Fruit fly (Drosophila melanogaster) whole organism, prepupa: ENCODE measurements around the gene CG31253.
A peak's percentile ranks its signal among the peaks of the same experiment; 100 is the strongest.

Source experiments
- Blimp-1 ChIP-seq: fragments of 200-800 bp; sonication (Bioruptor generic); optimal IDR thresholded peaks from 3 replicates; lab custom pipeline; 2017; ENCODE audit warnings: missing biosample characterization, missing genetic modification characterization, mild to moderate bottlenecking, moderate library complexity, missing genetic modification reagents
- CG10631 ChIP-seq: fragments of 200-800 bp; sonication (Bioruptor generic); optimal IDR thresholded peaks from 2 replicates; lab custom pipeline; 2016; ENCODE audit warnings: missing biosample characterization, missing genetic modification characterization
- CG10669 ChIP-seq: fragments of 200-800 bp; sonication (Bioruptor generic); optimal IDR thresholded peaks from 3 replicates; lab custom pipeline; 2018; ENCODE audit warnings: missing biosample characterization, mild to moderate bottlenecking, missing genetic modification characterization, moderate library complexity
- CG11294 ChIP-seq: fragments of 200-800 bp; sonication (Bioruptor generic); IDR thresholded peaks from 2 replicates; pipeline ENCODE4 v1.3.6; 2022; ENCODE audit warnings: missing biosample characterization, missing genetic modification characterization
- CG11902 ChIP-seq: fragments of 200-800 bp; sonication (Bioruptor generic); optimal IDR thresholded peaks from 3 replicates; lab custom pipeline; 2016; ENCODE audit warnings: missing biosample characterization, missing genetic modification characterization
- CG16779 ChIP-seq: fragments of 200-800 bp; sonication (Bioruptor generic); optimal IDR thresholded peaks from 3 replicates; lab custom pipeline; 2017; ENCODE audit warnings: missing biosample characterization, mild to moderate bottlenecking, missing genetic modification characterization
- CG3032 ChIP-seq: fragments of 200-800 bp; optimal IDR thresholded peaks from 2 replicates; lab custom pipeline; 2019; ENCODE audit warnings: missing biosample characterization, mild to moderate bottlenecking, missing genetic modification characterization, moderate library complexity
- CG31627 ChIP-seq: fragments of 200-800 bp; sonication (Bioruptor generic); optimal IDR thresholded peaks from 3 replicates; lab custom pipeline; 2016; ENCODE audit warnings: missing biosample characterization, missing genetic modification characterization
- CG32006 ChIP-seq: fragments of 200-800 bp; sonication (Bioruptor generic); optimal IDR thresholded peaks from 3 replicates; lab custom pipeline; 2017; ENCODE audit warnings: missing biosample characterization, mild to moderate bottlenecking, missing genetic modification characterization
- CG34406 ChIP-seq: fragments of 200-800 bp; sonication (Bioruptor generic); optimal IDR thresholded peaks from 3 replicates; lab custom pipeline; 2016; ENCODE audit warnings: missing biosample characterization, missing genetic modification characterization
- CG4318 ChIP-seq: fragments of 200-800 bp; sonication (Bioruptor generic); optimal IDR thresholded peaks from 3 replicates; lab custom pipeline; 2017; ENCODE audit warnings: missing biosample characterization, mild to moderate bottlenecking, missing genetic modification characterization
- CG6163 ChIP-seq: fragments of 200-800 bp; sonication (Bioruptor generic); IDR thresholded peaks from 3 replicates; pipeline ENCODE4 v1.3.6; 2022; ENCODE audit warnings: missing biosample characterization, missing genetic modification characterization
- CG6276 ChIP-seq: fragments of 200-800 bp; sonication (Bioruptor generic); optimal IDR thresholded peaks from 2 replicates; lab custom pipeline; 2017; ENCODE audit warnings: missing biosample characterization, mild to moderate bottlenecking, missing genetic modification characterization
- CG6792 ChIP-seq: fragments of 200-800 bp; sonication (Bioruptor generic); optimal IDR thresholded peaks from 3 replicates; lab custom pipeline; 2016; ENCODE audit warnings: missing biosample characterization, missing genetic modification characterization
- CG6808 ChIP-seq: fragments of 200-800 bp; sonication (Bioruptor generic); optimal IDR thresholded peaks from 3 replicates; lab custom pipeline; 2017; ENCODE audit warnings: missing biosample characterization, missing genetic modification characterization, mild to moderate bottlenecking, moderate library complexity, missing genetic modification reagents
- CG6854 ChIP-seq: fragments of 200-800 bp; sonication (Bioruptor generic); optimal IDR thresholded peaks from 2 replicates; lab custom pipeline; 2017; ENCODE audit warnings: missing biosample characterization, mild to moderate bottlenecking, missing genetic modification characterization
- CG7368 ChIP-seq: fragments of 200-800 bp; sonication (Bioruptor generic); optimal IDR thresholded peaks from 3 replicates; lab custom pipeline; 2016; ENCODE audit warnings: missing biosample characterization, missing genetic modification characterization
- CG8119 ChIP-seq: fragments of 200-800 bp; sonication (Bioruptor generic); IDR thresholded peaks from 3 replicates; pipeline ENCODE4 v1.3.6; 2022; ENCODE audit warnings: missing biosample characterization, missing genetic modification characterization
- CG8319 ChIP-seq: fragments of 200-800 bp; sonication (Bioruptor generic); optimal IDR thresholded peaks from 3 replicates; lab custom pipeline; 2016; ENCODE audit warnings: missing biosample characterization, missing genetic modification characterization
- CG8632 ChIP-seq: fragments of 200-800 bp; sonication (Bioruptor generic); optimal IDR thresholded peaks from 3 replicates; lab custom pipeline; 2016; ENCODE audit warnings: missing biosample characterization, missing genetic modification characterization
- CG9139 ChIP-seq: fragments of 200-800 bp; sonication (Bioruptor generic); optimal IDR thresholded peaks from 3 replicates; lab custom pipeline; 2017; ENCODE audit warnings: missing biosample characterization, mild to moderate bottlenecking, missing genetic modification characterization
- Eip75B ChIP-seq: fragments of 200-800 bp; sonication (Bioruptor generic); optimal IDR thresholded peaks from 3 replicates; lab custom pipeline; 2016; ENCODE audit warnings: missing biosample characterization, missing genetic modification characterization
- Eip78C ChIP-seq: fragments of 200-800 bp; sonication (Bioruptor generic); peaks from one replicate; lab custom pipeline; 2016; ENCODE audit warnings: missing biosample characterization, missing genetic modification characterization
- Eip93F ChIP-seq: fragments of 200-800 bp; sonication (Bioruptor generic); optimal IDR thresholded peaks from 2 replicates; lab custom pipeline; 2016; ENCODE audit warnings: missing biosample characterization, mild to moderate bottlenecking, missing genetic modification characterization
- Ets21C ChIP-seq: fragments of 200-800 bp; sonication (Bioruptor generic); optimal IDR thresholded peaks from 3 replicates; lab custom pipeline; 2016; ENCODE audit warnings: missing biosample characterization, missing genetic modification characterization
- Ets96B ChIP-seq: fragments of 200-800 bp; optimal IDR thresholded peaks from 2 replicates; lab custom pipeline; 2019; ENCODE audit warnings: missing biosample characterization, mild to moderate bottlenecking, missing genetic modification characterization, moderate library complexity
- Gug ChIP-seq: fragments of 200-800 bp; sonication (Bioruptor generic); IDR thresholded peaks from 2 replicates; pipeline ENCODE4 v1.3.6; 2022; ENCODE audit warnings: missing biosample characterization, missing genetic modification characterization
- Hr39 ChIP-seq: fragments of 200-800 bp; sonication (Bioruptor generic); optimal IDR thresholded peaks from 2 replicates; lab custom pipeline; 2016; ENCODE audit warnings: missing biosample characterization, missing genetic modification characterization
- Hr4 ChIP-seq: fragments of 200-800 bp; sonication (Bioruptor generic); optimal IDR thresholded peaks from 3 replicates; lab custom pipeline; 2016; ENCODE audit warnings: missing biosample characterization, missing genetic modification characterization
- Lpt ChIP-seq: fragments of 200-800 bp; sonication (Bioruptor generic); optimal IDR thresholded peaks from 3 replicates; lab custom pipeline; 2016; ENCODE audit warnings: missing biosample characterization, missing genetic modification characterization
- Met ChIP-seq: fragments of 200-800 bp; sonication (Bioruptor generic); optimal IDR thresholded peaks from 3 replicates; lab custom pipeline; 2016; ENCODE audit warnings: missing biosample characterization, missing genetic modification characterization
- OdsH ChIP-seq: fragments of 200-800 bp; sonication (Bioruptor generic); optimal IDR thresholded peaks from 3 replicates; lab custom pipeline; 2016; ENCODE audit warnings: missing biosample characterization, missing genetic modification characterization
- Smox ChIP-seq: fragments of 200-800 bp; sonication (Bioruptor generic); optimal IDR thresholded peaks from 3 replicates; lab custom pipeline; 2016; ENCODE audit warnings: missing biosample characterization, missing genetic modification characterization
- Sox102F ChIP-seq: fragments of 200-800 bp; sonication (Bioruptor generic); optimal IDR thresholded peaks from 2 replicates; lab custom pipeline; 2016; ENCODE audit warnings: missing biosample characterization, mild to moderate bottlenecking, missing genetic modification characterization
- Sox14 ChIP-seq: fragments of 200-800 bp; sonication (Bioruptor generic); optimal IDR thresholded peaks from 3 replicates; lab custom pipeline; 2016; ENCODE audit warnings: missing biosample characterization, missing genetic modification characterization
- Sox15 ChIP-seq: fragments of 200-800 bp; sonication (Bioruptor generic); optimal IDR thresholded peaks from 3 replicates; lab custom pipeline; 2016; ENCODE audit warnings: missing biosample characterization, missing genetic modification characterization
- achi ChIP-seq: fragments of 200-800 bp; sonication (Bioruptor generic); optimal IDR thresholded peaks from 3 replicates; lab custom pipeline; 2016; ENCODE audit warnings: missing biosample characterization, missing genetic modification characterization
- acj6 ChIP-seq: fragments of 200-800 bp; sonication (Bioruptor generic); optimal IDR thresholded peaks from 3 replicates; lab custom pipeline; 2016; ENCODE audit warnings: missing biosample characterization, missing genetic modification characterization
- cyc ChIP-seq: fragments of 200-800 bp; sonication (Bioruptor generic); optimal IDR thresholded peaks from 3 replicates; lab custom pipeline; 2016; ENCODE audit warnings: missing biosample characterization, missing genetic modification characterization
- dac ChIP-seq: fragments of 200-800 bp; sonication (Bioruptor generic); optimal IDR thresholded peaks from 2 replicates; lab custom pipeline; 2017; ENCODE audit warnings: missing biosample characterization, mild to moderate bottlenecking, missing genetic modification characterization
- dsx ChIP-seq: fragments of 200-800 bp; optimal IDR thresholded peaks from 3 replicates; lab custom pipeline; 2019; ENCODE audit warnings: missing biosample characterization, mild to moderate bottlenecking, missing genetic modification characterization, moderate library complexity; ENCODE audit not compliant: poor library complexity, severe bottlenecking
- esn ChIP-seq: fragments of 200-800 bp; sonication (Bioruptor generic); optimal IDR thresholded peaks from 2 replicates; lab custom pipeline; 2016; ENCODE audit warnings: missing biosample characterization, mild to moderate bottlenecking, missing genetic modification characterization, moderate library complexity
- fd59A ChIP-seq: fragments of 200-800 bp; sonication (Bioruptor generic); optimal IDR thresholded peaks from 2 replicates; lab custom pipeline; 2017; ENCODE audit warnings: missing biosample characterization, mild to moderate bottlenecking, missing genetic modification characterization, missing genetic modification reagents
- fd85E ChIP-seq: fragments of 200-800 bp; sonication (Bioruptor generic); optimal IDR thresholded peaks from 3 replicates; lab custom pipeline; 2016; ENCODE audit warnings: missing biosample characterization, missing genetic modification characterization
- fkh ChIP-seq: fragments of 200-800 bp; sonication (Bioruptor generic); optimal IDR thresholded peaks from 3 replicates; lab custom pipeline; 2017; ENCODE audit warnings: missing biosample characterization, mild to moderate bottlenecking, missing genetic modification characterization, moderate library complexity
- pdm3 ChIP-seq: fragments of 200-800 bp; sonication (Bioruptor generic); optimal IDR thresholded peaks from 3 replicates; lab custom pipeline; 2016; ENCODE audit warnings: missing biosample characterization, missing genetic modification characterization
- salr ChIP-seq, 2 experiments: fragments of 200-800 bp; sonication (Bioruptor generic); optimal IDR thresholded peaks; 3 replicates each; lab custom pipeline; 2016 to 2018; ENCODE audit warnings: missing biosample characterization in 2 of 2, missing genetic modification characterization in 2 of 2, mild to moderate bottlenecking in 1 of 2
- spab ChIP-seq: fragments of 200-800 bp; sonication (Bioruptor generic); optimal IDR thresholded peaks from 2 replicates; lab custom pipeline; 2017; ENCODE audit warnings: missing biosample characterization, mild to moderate bottlenecking, missing genetic modification characterization, missing genetic modification reagents
- ss ChIP-seq, 2 experiments: fragments of 200-800 bp; sonication (Bioruptor generic); optimal IDR thresholded peaks; 2 replicates in 1 of 2; 3 replicates in 1 of 2; lab custom pipeline; 2017 to 2018; ENCODE audit warnings: mild to moderate bottlenecking in 2 of 2, missing biosample characterization in 2 of 2, missing genetic modification characterization in 2 of 2, moderate library complexity in 1 of 2
- svp ChIP-seq: fragments of 200-800 bp; sonication (Bioruptor generic); peaks from one replicate; lab custom pipeline; 2016; ENCODE audit warnings: missing biosample characterization, missing genetic modification characterization
- topi ChIP-seq: fragments of 200-800 bp; sonication (Bioruptor generic); optimal IDR thresholded peaks from 3 replicates; lab custom pipeline; 2016; ENCODE audit warnings: missing biosample characterization, missing genetic modification characterization
- vri ChIP-seq: fragments of 200-800 bp; sonication (Bioruptor generic); optimal IDR thresholded peaks from 3 replicates; lab custom pipeline; 2016; ENCODE audit warnings: missing biosample characterization, mild to moderate bottlenecking, missing genetic modification characterization

CG31253 gene

DNA sequence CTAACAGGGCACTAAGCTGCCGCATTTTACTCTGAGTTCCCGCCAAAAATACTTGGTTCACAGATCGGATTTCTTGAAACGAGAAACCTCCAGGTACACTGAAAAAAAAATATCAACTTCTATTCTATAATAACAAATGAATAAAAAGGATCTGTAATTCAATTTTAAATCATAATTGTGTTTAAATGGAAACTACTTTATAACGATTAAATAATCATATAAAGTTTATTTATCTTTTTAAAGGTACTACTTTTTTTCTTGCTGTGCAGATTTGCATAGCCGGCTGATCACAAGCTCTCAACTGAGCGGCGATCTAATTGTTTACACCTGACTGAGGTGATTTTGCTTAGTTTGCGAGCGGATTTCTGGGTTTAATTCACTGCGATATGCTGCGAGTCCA, 27.0 kb upstream of the CG31253 start:
- no peak for TF ChIP-seq fd59A (GFP tag; lab: Kevin White, UChicago)
- TF ChIP-seq Sox102F (GFP tag; lab: Kevin White, UChicago) = no peak
- TF ChIP-seq CG31627 (GFP tag; lab: Kevin White, UChicago) = no peak
- TF ChIP-seq dac (GFP tag; lab: Kevin White, UChicago) = peak; percentile 43
- TF ChIP-seq achi (GFP tag; lab: Kevin White, UChicago) = peak; percentile 53
- TF ChIP-seq cyc (GFP tag; lab: Kevin White, UChicago) = no peak
- TF ChIP-seq CG8119 = peak; percentile 86
- peak; percentile 84 for TF ChIP-seq CG32006 (GFP tag; lab: Kevin White, UChicago)
- peak; percentile 10 for TF ChIP-seq Sox14
- no peak for TF ChIP-seq CG16779
- no peak for TF ChIP-seq ss (GFP tag; optimal IDR thresholded peaks at IDR 0.05; lab: Kevin White, UChicago)
- peak; percentile 44 for TF ChIP-seq pdm3 (GFP tag; lab: Kevin White, UChicago)
- TF ChIP-seq CG3032 (tag; lab: Kevin White, UChicago) = no peak
- TF ChIP-seq Ets21C (GFP tag; lab: Kevin White, UChicago) = no peak
- TF ChIP-seq Sox15 (GFP tag; lab: Kevin White, UChicago) = peak; percentile 9
- TF ChIP-seq CG8632 (GFP tag; lab: Kevin White, UChicago) = peak; percentile 46
- peak in 1 of 2 experiments; percentile 52 for TF ChIP-seq salr (GFP tag; optimal IDR thresholded peaks at IDR 0.05; lab: Kevin White, UChicago)
- TF ChIP-seq CG6808 (GFP tag; lab: Kevin White, UChicago) = no peak
- peak; percentile 32 for TF ChIP-seq CG10669 (GFP tag; lab: Kevin White, UChicago)
- no peak for TF ChIP-seq Blimp-1 (GFP tag; lab: Kevin White, UChicago)
- peak; percentile 80 for TF ChIP-seq Eip78C
- TF ChIP-seq fkh (GFP tag; lab: Kevin White, UChicago) = peak; percentile 31
- no peak for TF ChIP-seq CG8319 (GFP tag; lab: Kevin White, UChicago)
- TF ChIP-seq Hr39 (GFP tag; lab: Kevin White, UChicago) = no peak
- TF ChIP-seq Hr4 = peak; percentile 61
- no peak for TF ChIP-seq CG9139 (GFP tag; lab: Kevin White, UChicago)
- TF ChIP-seq OdsH (GFP tag; lab: Kevin White, UChicago) = peak; percentile 60
- TF ChIP-seq CG34406 (GFP tag; lab: Kevin White, UChicago) = peak; percentile 7
- TF ChIP-seq Eip93F (GFP tag; lab: Kevin White, UChicago) = no peak
- TF ChIP-seq esn (GFP tag; lab: Kevin White, UChicago) = no peak
- TF ChIP-seq dsx = no peak
- TF ChIP-seq CG6276 = peak; percentile 42
- TF ChIP-seq CG6792 = peak; percentile 40
- peak; percentile 57; the same call in 1 of the 2 replicates for TF ChIP-seq CG11294 (GFP tag; lab: Robert Waterston, UW)
- TF ChIP-seq CG4318 (GFP tag; lab: Kevin White, UChicago) = peak; percentile 63
- TF ChIP-seq svp (GFP tag; lab: Kevin White, UChicago) = peak; percentile 56
- peak; percentile 62; the same call in 1 of the 3 replicates for TF ChIP-seq CG6163 (GFP tag; lab: Robert Waterston, UW)
- peak; percentile 57 for TF ChIP-seq Gug (GFP tag; lab: Robert Waterston, UW)
- peak; percentile 32 for TF ChIP-seq topi (GFP tag; lab: Kevin White, UChicago)
- TF ChIP-seq CG7368 (GFP tag; lab: Kevin White, UChicago) = no peak
- TF ChIP-seq Met = no peak
- peak; percentile 24 for TF ChIP-seq Lpt (GFP tag; lab: Kevin White, UChicago)
- TF ChIP-seq spab (GFP tag; lab: Kevin White, UChicago) = no peak
- TF ChIP-seq CG11902 = no peak
- TF ChIP-seq Ets96B (tag; lab: Kevin White, UChicago) = peak; percentile 27
- peak; percentile 3 for TF ChIP-seq Eip75B (GFP tag; lab: Kevin White, UChicago)
- peak; percentile 30 for TF ChIP-seq Smox
- no peak for TF ChIP-seq vri (GFP tag; lab: Kevin White, UChicago)
- peak; percentile 51 for TF ChIP-seq CG10631 (GFP tag; lab: Kevin White, UChicago)
- no peak for TF ChIP-seq CG6854 (GFP tag; lab: Kevin White, UChicago)
- TF ChIP-seq fd85E (GFP tag; lab: Kevin White, UChicago) = no peak
- peak; percentile 49 for TF ChIP-seq acj6 (GFP tag; lab: Kevin White, UChicago)
